Fruit fly (Drosophila melanogaster): ENCODE measurements around the gene CG15747.

Gene CG15747

DNA sequence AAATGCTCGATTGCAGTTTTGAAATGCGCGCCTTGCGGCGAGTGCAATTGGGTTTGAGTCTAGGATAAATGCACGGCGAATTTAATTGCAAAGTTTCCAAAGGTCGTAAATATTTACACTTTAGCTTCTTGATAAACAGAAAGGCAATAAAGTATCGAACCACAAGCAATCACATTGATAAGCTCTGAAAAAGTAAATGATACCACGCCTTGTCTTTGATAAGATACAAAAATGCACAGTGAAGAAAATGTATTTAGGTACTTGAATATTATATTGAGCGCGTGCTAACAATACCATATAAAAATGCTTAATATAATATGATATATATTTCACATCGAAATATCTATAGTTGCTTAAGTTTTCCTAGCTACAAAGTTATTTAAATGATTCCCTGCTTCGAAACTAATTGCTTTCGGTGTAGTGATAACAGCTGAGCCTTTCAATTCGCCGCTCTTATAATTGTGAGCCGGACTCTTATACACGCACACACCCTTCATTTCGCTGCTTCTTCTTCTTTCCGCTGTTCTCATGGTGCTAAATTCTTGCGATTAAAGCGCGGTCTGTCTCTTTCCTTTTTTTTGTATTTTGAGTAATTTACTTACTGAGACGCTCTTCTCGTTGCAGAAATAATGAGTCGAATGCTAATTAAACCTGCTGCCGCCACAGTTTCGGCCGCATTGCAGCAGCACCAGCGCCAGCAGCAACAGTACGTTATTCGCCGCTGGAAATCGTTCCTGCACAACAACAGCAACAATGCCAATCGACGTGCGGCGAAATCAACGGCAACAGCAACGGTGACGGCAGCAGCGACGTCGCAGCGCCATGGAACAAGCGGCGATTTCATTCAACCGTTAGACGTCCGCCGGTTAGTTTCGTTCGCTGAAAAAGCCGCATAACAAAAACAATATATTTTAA is 35.4 kb downstream of the CG15747 start (continued):
- TF ChIP-seq Doc2 (GFP tag; IDR thresholded peaks at IDR 0.05) (no peak), CG31224 (GFP tag; IDR thresholded peaks at IDR 0.05) (peak; percentile 69), Opbp (GFP tag; IDR thresholded peaks at IDR 0.05; ENCODE audit: partially characterized antibody) (no peak), NFAT (GFP tag; IDR thresholded peaks at IDR 0.05) (peak; percentile 65), H2.0 (GFP tag; IDR thresholded peaks at IDR 0.05) (peak; percentile 85), klu (GFP tag; IDR thresholded peaks at IDR 0.05) (peak; percentile 51; the same call in 1 of the 2 replicates), CG9797 (GFP tag; optimal IDR thresholded peaks at IDR 0.05) (no peak), dpn (GFP tag; optimal IDR thresholded peaks at IDR 0.05) (peak; percentile 53 to 82), nerfin-2 (GFP tag; IDR thresholded peaks at IDR 0.05; ENCODE audit: partially characterized antibody) (no peak), Myb (GFP tag; optimal IDR thresholded peaks at IDR 0.05) (no peak), CG12219 (GFP tag; optimal IDR thresholded peaks at IDR 0.05) (peak; percentile 79), CG33213 (GFP tag; optimal IDR thresholded peaks at IDR 0.05) (no peak), CG16813 (GFP tag; IDR thresholded peaks at IDR 0.05; ENCODE audit: partially characterized antibody) (no peak), Scr (GFP tag; IDR thresholded peaks at IDR 0.05; ENCODE audit: partially characterized antibody) (no peak), CG18011 (GFP tag; optimal IDR thresholded peaks at IDR 0.05) (peak; percentile 33), CG10321 (GFP tag; IDR thresholded peaks at IDR 0.05) (no peak), CG3847 (GFP tag; IDR thresholded peaks at IDR 0.05) (peak; percentile 73), CG10366 (GFP tag; IDR thresholded peaks at IDR 0.05) (peak; percentile 78), Nf-YA (GFP tag; IDR thresholded peaks at IDR 0.05) (0 out of 2 replicates have a peak, but pooled peaks have one; percentile 41), HLH3B (GFP tag; IDR thresholded peaks at IDR 0.05) (peak; percentile 79), B-H2 (GFP tag; optimal IDR thresholded peaks at IDR 0.05) (peak; percentile 42), CG7556 (GFP tag; optimal IDR thresholded peaks at IDR 0.05) (peak; percentile 89), CG7786 (GFP tag; optimal IDR thresholded peaks at IDR 0.05) (peak; percentile 43), CG3726 (GFP tag; IDR thresholded peaks at IDR 0.05) (peak; percentile 72; the same call in 1 of the 3 replicates), kay (GFP tag; optimal IDR thresholded peaks at IDR 0.05) (no peak), CG4820 (GFP tag; optimal IDR thresholded peaks at IDR 0.05) (peak; percentile 73), CG9932 (GFP tag; IDR thresholded peaks at IDR 0.05) (peak; percentile 82), CG4707 (GFP tag; optimal IDR thresholded peaks at IDR 0.05) (peak; percentile 6), dysf (GFP tag; IDR thresholded peaks at IDR 0.05) (peak; percentile 86), CG3407 (GFP tag; optimal IDR thresholded peaks at IDR 0.05) (peak; percentile 82), C15 (GFP tag; IDR thresholded peaks at IDR 0.05) (no peak), Abd-B (GFP tag; optimal IDR thresholded peaks at IDR 0.05) (peak; percentile 74), Ets65A (GFP tag) (peak; percentile 79), gcm2 (GFP tag; optimal IDR thresholded peaks at IDR 0.05) (peak; percentile 67), CG15514 (GFP tag; optimal IDR thresholded peaks at IDR 0.05) (peak; percentile 59), CG13287 (GFP tag; IDR thresholded peaks at IDR 0.05; ENCODE audit: partially characterized antibody) (no peak), Doc3 (GFP tag; IDR thresholded peaks at IDR 0.05; ENCODE audit: partially characterized antibody) (no peak), Spps (tag; optimal IDR thresholded peaks at IDR 0.05) (peak; percentile 62), HmgD (GFP tag; optimal IDR thresholded peaks at IDR 0.05) (no peak), CG7745 (tag; optimal IDR thresholded peaks at IDR 0.05) (no peak), bowl (GFP tag; IDR thresholded peaks at IDR 0.05) (peak; percentile 60; the same call in 1 of the 2 replicates), Hr51 (GFP tag; optimal IDR thresholded peaks at IDR 0.05) (peak; percentile 34 to 91), nau (GFP tag; optimal IDR thresholded peaks at IDR 0.05) (peak; percentile 77), CG17829 (tag; optimal IDR thresholded peaks at IDR 0.05) (peak; percentile 88), chn (GFP tag; optimal IDR thresholded peaks at IDR 0.05) (peak; percentile 35), ash1 (GFP tag; optimal IDR thresholded peaks at IDR 0.05) (no peak), CTCF (GFP tag; optimal IDR thresholded peaks at IDR 0.05) (peak; percentile 35), CG9609 (GFP tag; optimal IDR thresholded peaks at IDR 0.05) (peak; percentile 34), pros (GFP tag; optimal IDR thresholded peaks at IDR 0.05) (peak; percentile 62)
